Worm (Caenorhabditis elegans) whole organism, L4 larva: ENCODE data around the gene C27F2.4.

Source experiments
- F10B5.3 ChIP-seq: sonication (generic microtip); optimal IDR thresholded peaks from 2 replicates; lab custom pipeline; 2016; ENCODE audit warnings: mild to moderate bottlenecking, missing genetic modification characterization, missing compliant biosample characterization
- F26F4.8 ChIP-seq: fragments of 200-800 bp; sonication (Bioruptor generic); conservative IDR thresholded peaks from 2 replicates; pipeline ENCODE4 v1.3.6; 2022; ENCODE audit warnings: missing genetic modification characterization, missing compliant biosample characterization
- F37D6.2 ChIP-seq: sonication (generic microtip); optimal IDR thresholded peaks from 2 replicates; lab custom pipeline; 2016; ENCODE audit warnings: mild to moderate bottlenecking, missing genetic modification characterization, missing compliant biosample characterization
- F44E2.7 ChIP-seq: fragments of 200-800 bp; sonication (Bioruptor generic); IDR thresholded peaks from 2 replicates; pipeline ENCODE4 v2.1.2; 2022; ENCODE audit warnings: missing genetic modification characterization, missing compliant biosample characterization
- F49E8.2 ChIP-seq: sonication (generic microtip); optimal IDR thresholded peaks from 2 replicates; lab custom pipeline; 2016; ENCODE audit warnings: missing compliant biosample characterization, mild to moderate bottlenecking, missing genetic modification characterization, borderline replicate concordance
- T20F7.1 ChIP-seq: fragments of 200-800 bp; sonication (Bioruptor generic); optimal IDR thresholded peaks from 2 replicates; lab custom pipeline; 2018; ENCODE audit warnings: mild to moderate bottlenecking, missing genetic modification characterization, missing compliant biosample characterization
- Y105C5A.15 ChIP-seq: fragments of 200-800 bp; sonication (Bioruptor generic); IDR thresholded peaks from 2 replicates; pipeline ENCODE4 v1.3.6; 2022; ENCODE audit warnings: missing genetic modification characterization, missing compliant biosample characterization
- Y75B8A.6 ChIP-seq: fragments of 200-800 bp; sonication (Bioruptor generic); IDR thresholded peaks from 2 replicates; pipeline ENCODE4 v1.3.6; 2022; ENCODE audit warnings: missing genetic modification reagents, missing genetic modification characterization, missing compliant biosample characterization
- ZK546.5 ChIP-seq, 2 experiments: sonication (generic microtip); optimal IDR thresholded peaks; 2 replicates each; lab custom pipeline; 2017; ENCODE audit warnings: missing biosample characterization in 2 of 2, missing genetic modification characterization in 2 of 2
- aha-1 ChIP-seq: fragments of 150-350 bp; peaks from one replicate; lab custom pipeline; 2014; ENCODE audit warnings: missing biosample characterization, missing genetic modification characterization
- aly-2 ChIP-seq: sonication (generic microtip); optimal IDR thresholded peaks from 2 replicates; lab custom pipeline; 2018; ENCODE audit warnings: missing biosample characterization, missing genetic modification characterization
- arid-1 ChIP-seq: fragments of 200-800 bp; sonication (Bioruptor generic); conservative IDR thresholded peaks from 2 replicates; pipeline ENCODE4 v1.3.6; 2022; ENCODE audit warnings: missing genetic modification reagents, missing genetic modification characterization, missing compliant biosample characterization
- ceh-62 ChIP-seq: sonication (generic microtip); optimal IDR thresholded peaks from 2 replicates; lab custom pipeline; 2017; ENCODE audit warnings: missing biosample characterization, missing genetic modification characterization
- ceh-82 ChIP-seq: sonication (generic microtip); optimal IDR thresholded peaks from 2 replicates; lab custom pipeline; 2017; ENCODE audit warnings: missing biosample characterization, missing genetic modification characterization
- ces-1 ChIP-seq: fragments of 150-350 bp; sonication (generic microtip); optimal IDR thresholded peaks from 4 replicates; lab custom pipeline; 2014; ENCODE audit warnings: missing biosample characterization, missing genetic modification reagents, missing genetic modification characterization
- daf-19 ChIP-seq: fragments of 200-800 bp; sonication (Bioruptor generic); conservative IDR thresholded peaks from 2 replicates; pipeline ENCODE4 v1.3.6; 2022; ENCODE audit warnings: missing genetic modification characterization, missing compliant biosample characterization
- daf-8 ChIP-seq: fragments of 200-800 bp; sonication (Bioruptor generic); IDR thresholded peaks from 2 replicates; pipeline ENCODE4 v1.3.6; 2022; ENCODE audit warnings: missing genetic modification characterization, missing compliant biosample characterization
- egl-43 ChIP-seq: fragments of 200-800 bp; sonication (Bioruptor generic); IDR thresholded peaks from 2 replicates; pipeline ENCODE4 v1.3.6; 2022; ENCODE audit warnings: missing genetic modification reagents, missing genetic modification characterization, missing compliant biosample characterization
- fos-1 ChIP-seq: fragments of 150-350 bp; optimal IDR thresholded peaks from 2 replicates; lab custom pipeline; 2014; ENCODE audit warnings: missing biosample characterization, missing genetic modification characterization
- gei-8 ChIP-seq: fragments of 200-800 bp; sonication (Bioruptor generic); optimal IDR thresholded peaks from 2 replicates; lab custom pipeline; 2018; ENCODE audit warnings: mild to moderate bottlenecking, missing genetic modification characterization, missing compliant biosample characterization
- hlh-11 ChIP-seq: fragments of 200-800 bp; sonication (Bioruptor generic); optimal IDR thresholded peaks from 2 replicates; lab custom pipeline; 2018; ENCODE audit warnings: mild to moderate bottlenecking, missing genetic modification characterization, missing compliant biosample characterization
- hlh-30 ChIP-seq: sonication (generic microtip); optimal IDR thresholded peaks from 2 replicates; lab custom pipeline; 2017; ENCODE audit warnings: antibody characterized with exemption, mild to moderate bottlenecking, missing genetic modification characterization, missing compliant biosample characterization; ENCODE audit not compliant: insufficient read depth
- hmg-1.1 ChIP-seq: fragments of 200-800 bp; sonication (Bioruptor generic); IDR thresholded peaks from 2 replicates; pipeline ENCODE4 v1.3.6; 2022; ENCODE audit warnings: missing genetic modification reagents, missing genetic modification characterization, missing compliant biosample characterization
- jun-1 ChIP-seq: fragments of 150-350 bp; optimal IDR thresholded peaks from 2 replicates; lab custom pipeline; 2014; ENCODE audit warnings: missing biosample characterization, missing genetic modification reagents, missing genetic modification characterization
- lim-7 ChIP-seq: fragments of 200-800 bp; sonication (Bioruptor generic); IDR thresholded peaks from 2 replicates; pipeline ENCODE4 v1.3.6; 2022; ENCODE audit warnings: missing genetic modification characterization, missing compliant biosample characterization
- lin-38 ChIP-seq: fragments of 200-800 bp; sonication (Bioruptor generic); IDR thresholded peaks from 2 replicates; pipeline ENCODE4 v1.3.6; 2022; ENCODE audit warnings: missing genetic modification reagents, missing genetic modification characterization, missing compliant biosample characterization
- lsy-2 ChIP-seq, 2 experiments: fragments of 150-350 bp in 1 of 2; sonication (generic microtip) in 1 of 2; optimal IDR thresholded peaks; 2 replicates each; lab custom pipeline; 2014 to 2017; ENCODE audit warnings: missing biosample characterization in 2 of 2, missing genetic modification characterization in 2 of 2
- madf-5 ChIP-seq, 2 experiments: fragments of 200-800 bp; sonication (Bioruptor generic); IDR thresholded peaks; 2 replicates each; pipeline ENCODE4 v1.3.6; 2022; ENCODE audit warnings: missing compliant biosample characterization in 2 of 2, missing genetic modification characterization in 2 of 2
- madf-9 ChIP-seq: fragments of 200-800 bp; sonication (Bioruptor generic); conservative IDR thresholded peaks from 2 replicates; pipeline ENCODE4 v1.3.6; 2022; ENCODE audit warnings: missing genetic modification reagents, missing genetic modification characterization, missing compliant biosample characterization
- mdl-1 ChIP-seq, 2 experiments: fragments of 150-350 bp in 1 of 2; sonication (generic microtip) in 1 of 2; optimal IDR thresholded peaks; 2 replicates each; lab custom pipeline; 2014 to 2017; ENCODE audit warnings: missing biosample characterization in 2 of 2, missing genetic modification characterization in 2 of 2
- mdt-29 ChIP-seq: fragments of 200-800 bp; sonication (Bioruptor generic); IDR thresholded peaks from 2 replicates; pipeline ENCODE4 v1.3.6; 2022; ENCODE audit warnings: missing genetic modification reagents, missing genetic modification characterization, missing compliant biosample characterization
- mep-1 ChIP-seq: fragments of 150-350 bp; sonication (generic microtip); optimal IDR thresholded peaks from 3 replicates; lab custom pipeline; 2014; ENCODE audit warnings: missing biosample characterization, missing genetic modification characterization
- mes-2 ChIP-seq: sonication (generic microtip); optimal IDR thresholded peaks from 2 replicates; lab custom pipeline; 2016; ENCODE audit warnings: missing genotype, mild to moderate bottlenecking, missing genetic modification characterization, missing compliant biosample characterization; ENCODE audit not compliant: poor library complexity, severe bottlenecking
- mxl-2 ChIP-seq: fragments of 200-800 bp; sonication (Bioruptor generic); conservative IDR thresholded peaks from 2 replicates; pipeline ENCODE4 v1.3.6; 2022; ENCODE audit warnings: missing genetic modification reagents, missing genetic modification characterization, missing compliant biosample characterization
- mxl-3 ChIP-seq: fragments of 200-800 bp; sonication (Bioruptor generic); optimal IDR thresholded peaks from 2 replicates; lab custom pipeline; 2018; ENCODE audit warnings: mild to moderate bottlenecking, missing genetic modification characterization, missing compliant biosample characterization
- nhr-237 ChIP-seq: sonication (generic microtip); optimal IDR thresholded peaks from 2 replicates; lab custom pipeline; 2017; ENCODE audit warnings: missing biosample characterization, missing genetic modification characterization
- nhr-28 ChIP-seq: fragments of 150-350 bp; optimal IDR thresholded peaks from 2 replicates; lab custom pipeline; 2014; ENCODE audit warnings: missing biosample characterization, missing genetic modification characterization
- nhr-42 ChIP-seq: fragments of 200-800 bp; sonication (Bioruptor generic); IDR thresholded peaks from 2 replicates; pipeline ENCODE4 v1.3.6; 2022; ENCODE audit warnings: missing genetic modification characterization, missing compliant biosample characterization
- nhr-76 ChIP-seq: fragments of 150-350 bp; optimal IDR thresholded peaks from 2 replicates; lab custom pipeline; 2014; ENCODE audit warnings: missing biosample characterization, missing genetic modification characterization
- pha-4 ChIP-seq, 2 experiments: fragments of 150-350 bp in 1 of 2; fragments of 200-800 bp in 1 of 2; sonication (Bioruptor generic) in 1 of 2; IDR thresholded peaks in 1 of 2; optimal IDR thresholded peaks in 1 of 2; 2 replicates each; pipeline versions ENCODE4 v1.3.6 to Lab custom; 2014 to 2022; ENCODE audit warnings: missing genetic modification characterization in 2 of 2, missing genetic modification reagents in 2 of 2, missing biosample characterization in 1 of 2, missing compliant biosample characterization in 1 of 2
- php-3 ChIP-seq: fragments of 200-800 bp; sonication (Bioruptor generic); IDR thresholded peaks from 2 replicates; pipeline ENCODE4 v1.3.6; 2022; ENCODE audit warnings: missing genetic modification reagents, missing genetic modification characterization, missing compliant biosample characterization
- rbr-2 ChIP-seq: sonication (generic microtip); optimal IDR thresholded peaks from 2 replicates; lab custom pipeline; 2016; ENCODE audit warnings: missing genotype, missing genetic modification characterization, missing compliant biosample characterization
- saeg-2 ChIP-seq: fragments of 200-800 bp; sonication (Bioruptor generic); IDR thresholded peaks from 2 replicates; pipeline ENCODE4 v1.3.6; 2022; ENCODE audit warnings: missing genetic modification reagents, missing genetic modification characterization, missing compliant biosample characterization
- sdz-12 ChIP-seq: fragments of 200-800 bp; sonication (Bioruptor generic); optimal IDR thresholded peaks from 2 replicates; lab custom pipeline; 2018; ENCODE audit warnings: mild to moderate bottlenecking, missing genetic modification characterization, missing compliant biosample characterization
- snpc-1.2 ChIP-seq: fragments of 200-800 bp; sonication (Bioruptor generic); IDR thresholded peaks from 2 replicates; pipeline ENCODE4 v1.3.6; 2022; ENCODE audit warnings: missing genetic modification reagents, missing genetic modification characterization, missing compliant biosample characterization
- spr-1 ChIP-seq: sonication (generic microtip); optimal IDR thresholded peaks from 2 replicates; lab custom pipeline; 2016; ENCODE audit warnings: mild to moderate bottlenecking, missing genetic modification characterization, missing compliant biosample characterization
- tag-97 ChIP-seq: fragments of 200-800 bp; sonication (Bioruptor generic); IDR thresholded peaks from 2 replicates; pipeline ENCODE4 v1.3.6; 2022; ENCODE audit warnings: missing genetic modification characterization, missing compliant biosample characterization
- zag-1 ChIP-seq: fragments of 150-350 bp; optimal IDR thresholded peaks from 2 replicates; lab custom pipeline; 2014; ENCODE audit warnings: missing biosample characterization, missing genetic modification characterization
- zfp-2 ChIP-seq: sonication (generic microtip); optimal IDR thresholded peaks from 2 replicates; lab custom pipeline; 2016; ENCODE audit warnings: mild to moderate bottlenecking, missing genetic modification characterization, missing compliant biosample characterization
- zfp-3 ChIP-seq: fragments of 200-800 bp; sonication (Bioruptor generic); conservative IDR thresholded peaks from 2 replicates; pipeline ENCODE4 v1.3.6; 2022; ENCODE audit warnings: missing genetic modification reagents, missing genetic modification characterization, missing compliant biosample characterization
- ztf-7 ChIP-seq: fragments of 150-350 bp; optimal IDR thresholded peaks from 2 replicates; lab custom pipeline; 2014; ENCODE audit warnings: missing biosample characterization, missing genetic modification characterization

Gene C27F2.4

ce11 chrIII:4962886-4963285 lies 2.8 kb upstream of the C27F2.4 start, which contains the start of gene C27F2.9 (continued):
- TF ChIP-seq mep-1 (tag; lab: Kevin White, UChicago) (peak; percentile 88), lsy-2 (tag; optimal IDR thresholded peaks at IDR 0.05; lab: Kevin White, UChicago) (peak; percentile 56 to 92), ztf-7 (tag; lab: Kevin White, UChicago) (peak; percentile 43), pha-4 (GFP tag; IDR thresholded peaks at IDR 0.05; lab: Robert Waterston, UW) (peak; percentile 85), pha-4 (tag; optimal IDR thresholded peaks at IDR 0.05; lab: Kevin White, UChicago) (peak; percentile 86), lin-38 (GFP tag; lab: Robert Waterston, UW) (peak; percentile 89), Y105C5A.15 (GFP tag; lab: Robert Waterston, UW) (no peak), hlh-30 (tag; lab: Kevin White, UChicago) (peak; percentile 73), gei-8 (GFP tag; lab: Kevin White, UChicago) (no peak), egl-43 (GFP tag; lab: Robert Waterston, UW) (no peak), F37D6.2 (peak; percentile 68), F26F4.8 (GFP tag; lab: Robert Waterston, UW) (no peak), F49E8.2 (peak; percentile 19), arid-1 (GFP tag; lab: Robert Waterston, UW) (peak; percentile 77; the same call in 1 of the 2 replicates), nhr-28 (tag; lab: Kevin White, UChicago) (no peak), mdt-29 (GFP tag; lab: Robert Waterston, UW) (no peak), hmg-1.1 (GFP tag; lab: Robert Waterston, UW) (peak; percentile 82), ceh-82 (no peak), nhr-237 (tag; lab: Kevin White, UChicago) (no peak), mxl-3 (no peak), jun-1 (tag; lab: Kevin White, UChicago) (no peak), hlh-11 (tag; lab: Kevin White, UChicago) (no peak), madf-9 (GFP tag; lab: Robert Waterston, UW) (no peak), lim-7 (GFP tag; lab: Robert Waterston, UW) (no peak), aha-1 (tag; lab: Kevin White, UChicago) (no peak), nhr-42 (GFP tag; lab: Robert Waterston, UW) (peak; percentile 88), zfp-2 (tag; lab: Kevin White, UChicago) (no peak), snpc-1.2 (GFP tag; lab: Robert Waterston, UW) (no peak), T20F7.1 (GFP tag; lab: Kevin White, UChicago) (peak; percentile 83), sdz-12 (GFP tag; lab: Kevin White, UChicago) (no peak), aly-2 (no peak), rbr-2 (tag; lab: Kevin White, UChicago) (peak; percentile 82), ZK546.5 (tag; optimal IDR thresholded peaks at IDR 0.05; lab: Kevin White, UChicago) (no peak), madf-5 (GFP tag; IDR thresholded peaks at IDR 0.05; lab: Robert Waterston, UW) (peak in 1 of 2 experiments; percentile 44; a peak in 1 of 4 replicates), ceh-62 (tag; lab: Kevin White, UChicago) (no peak), zag-1 (tag; lab: Kevin White, UChicago) (no peak), F10B5.3 (peak; percentile 56), daf-8 (no peak), tag-97 (GFP tag; lab: Robert Waterston, UW) (no peak), mxl-2 (GFP tag; lab: Robert Waterston, UW) (no peak), php-3 (GFP tag; lab: Robert Waterston, UW) (no peak), daf-19 (GFP tag; lab: Robert Waterston, UW) (no peak), Y75B8A.6 (GFP tag; lab: Robert Waterston, UW) (no peak), F44E2.7 (no peak), saeg-2 (GFP tag; lab: Robert Waterston, UW) (no peak), ces-1 (no peak), nhr-76 (tag; lab: Kevin White, UChicago) (no peak), spr-1 (tag; lab: Kevin White, UChicago) (peak; percentile 68), mes-2 (tag; lab: Kevin White, UChicago) (peak; percentile 95), zfp-3 (GFP tag; lab: Robert Waterston, UW) (0 out of 2 replicates have a peak, but pooled peaks have one; percentile 57), fos-1 (tag; lab: Kevin White, UChicago) (no peak), mdl-1 (tag; optimal IDR thresholded peaks at IDR 0.05; lab: Kevin White, UChicago) (peak in 1 of 2 experiments; percentile 2)
